Worm (Caenorhabditis elegans) whole organism, dauer: ENCODE data around the gene ceh-20.

ENCODE experiments used
- unc-62 ChIP-seq: sonication (generic microtip); optimal IDR thresholded peaks from 2 replicates; lab custom pipeline; 2017; ENCODE audit warnings: missing biosample characterization, missing genetic modification reagents, missing genetic modification characterization

Gene ceh-20

DNA sequence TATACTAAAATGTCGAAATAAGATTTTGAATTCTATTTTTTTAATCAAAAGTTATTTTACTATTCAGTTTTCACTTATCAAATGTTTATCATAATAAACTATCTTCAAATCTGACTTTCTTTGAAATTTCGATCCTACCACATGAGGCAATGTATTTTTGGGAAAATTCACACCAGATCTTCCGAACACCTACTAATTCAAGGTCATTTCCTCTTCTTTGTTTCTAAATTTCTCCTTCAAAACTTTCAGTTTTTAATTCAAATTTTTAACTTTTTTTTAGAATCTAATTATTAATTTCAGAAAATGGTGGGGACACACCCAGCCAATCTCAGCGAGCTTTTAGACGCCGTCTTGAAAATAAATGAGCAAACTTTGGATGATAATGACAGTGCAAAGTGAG is at the start of gene ceh-20:
ceh-20 (plus strand) TSS at position 301 of the 400 bp plus-strand sequence.
- TF ChIP-seq unc-62 (GFP tag; lab: Kevin White, UChicago), result no peak

DNA sequence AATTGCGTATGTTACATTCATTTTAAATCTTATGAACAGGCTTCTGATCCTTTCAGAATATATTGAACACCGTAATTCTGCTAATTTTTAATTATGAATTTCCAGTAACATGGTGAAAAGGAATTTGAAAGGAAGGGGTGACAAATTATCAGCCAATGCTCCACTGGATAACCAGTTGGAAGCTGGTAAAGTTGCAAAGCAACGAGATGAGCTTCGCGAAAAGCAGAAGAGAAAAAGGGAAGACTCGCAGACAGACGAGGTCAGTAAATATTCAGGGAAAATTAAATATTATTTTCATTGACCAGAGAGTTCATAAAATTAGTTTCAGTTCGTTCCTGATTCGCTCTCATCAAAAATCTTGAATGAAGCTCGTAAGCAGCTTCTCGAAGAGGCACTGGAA is 47.8 kb upstream of the ceh-20 start, which contains the start of gene byn-1:
byn-1 (plus strand) TSS at position 106 of the 400 bp plus-strand sequence.
- TF ChIP-seq unc-62 (GFP tag; lab: Kevin White, UChicago), result no peak

DNA sequence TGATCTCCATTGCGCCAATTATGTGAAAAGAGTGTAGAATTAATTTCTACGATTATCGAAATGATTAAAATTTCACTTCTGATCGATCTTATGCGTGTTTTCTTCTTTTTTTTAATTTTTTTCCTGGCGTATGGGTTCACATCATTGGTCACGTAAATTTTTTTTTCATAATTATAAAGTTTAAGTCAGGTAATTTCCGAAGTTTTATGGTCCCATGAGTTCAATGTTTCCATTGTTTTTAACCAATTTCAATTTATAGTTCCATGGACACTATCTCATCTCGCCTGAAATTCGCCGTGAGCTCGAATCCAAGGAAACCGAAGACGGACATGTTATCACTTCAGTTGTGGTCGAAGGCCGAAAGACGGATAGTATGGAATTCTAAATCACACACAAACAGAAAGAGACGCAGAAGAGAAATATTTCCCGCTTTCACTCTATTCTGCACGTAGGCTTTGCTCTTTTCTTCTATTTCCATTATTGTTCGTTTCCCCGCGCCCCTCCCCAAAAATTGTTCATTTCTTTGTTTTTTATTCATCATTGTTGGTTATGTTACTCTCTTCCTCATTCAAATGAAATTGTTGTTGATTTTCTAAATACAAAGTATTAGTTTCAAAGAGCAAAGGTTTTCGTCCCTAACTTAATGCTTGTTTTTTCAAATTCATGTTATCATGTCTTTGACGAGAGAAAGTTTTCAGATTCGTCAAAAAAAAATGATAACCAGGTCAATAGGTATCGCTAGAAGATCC is 44.2 kb upstream of the ceh-20 start, which contains the start of the genes F57B9.8 and coq-2:
F57B9.8 (minus strand) TSS at position 51 of the 749 bp plus-strand sequence.
coq-2 (plus strand) TSS at position 699 of the 749 bp plus-strand sequence.
- TF ChIP-seq unc-62 (GFP tag; lab: Kevin White, UChicago), result no peak

DNA sequence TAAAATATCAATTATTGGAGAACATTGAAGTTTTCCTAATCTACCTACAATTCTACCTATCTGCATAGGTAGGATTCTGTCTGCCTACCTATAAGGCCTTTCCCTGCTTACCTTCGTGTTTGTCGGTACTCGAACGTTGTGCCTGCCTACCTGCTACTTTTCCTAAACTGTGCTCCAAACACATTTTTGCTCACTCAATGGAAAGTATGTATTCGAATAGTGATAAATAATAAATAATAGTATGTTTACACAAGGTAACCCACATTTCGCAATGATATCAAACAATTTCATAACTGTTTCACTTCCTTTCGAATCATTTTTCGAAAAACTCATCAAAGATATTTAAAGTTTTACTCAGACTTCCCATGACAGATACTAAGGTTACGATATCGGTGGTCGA is 40.2 kb upstream of the ceh-20 start, which contains the start of gene F57B9.3:
F57B9.3 (plus strand) TSS at position 301 of the 400 bp plus-strand sequence.
- no peak for TF ChIP-seq unc-62 (GFP tag; lab: Kevin White, UChicago)

DNA sequence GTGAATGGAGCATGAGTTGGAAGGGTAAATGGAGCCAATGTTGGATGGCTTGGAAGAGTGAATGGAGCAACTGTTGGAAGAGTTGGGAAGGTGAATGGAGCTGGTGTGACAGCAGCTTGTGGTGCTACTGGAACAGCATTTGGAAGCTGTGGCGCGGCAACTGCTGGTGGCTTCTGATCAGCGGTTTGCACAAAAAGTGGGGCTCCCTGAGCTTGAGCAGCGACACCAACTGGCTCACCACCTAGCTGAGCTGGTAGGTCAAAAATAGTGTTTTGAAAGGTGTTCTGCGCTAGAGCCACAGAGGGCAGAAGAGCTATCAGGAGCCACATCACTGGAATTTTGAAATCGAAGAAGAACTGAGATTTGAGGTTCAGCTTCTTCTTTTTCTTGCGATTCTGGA is 34.4 kb upstream of the ceh-20 start:
- TF ChIP-seq unc-62 (GFP tag; lab: Kevin White, UChicago), result no peak

DNA sequence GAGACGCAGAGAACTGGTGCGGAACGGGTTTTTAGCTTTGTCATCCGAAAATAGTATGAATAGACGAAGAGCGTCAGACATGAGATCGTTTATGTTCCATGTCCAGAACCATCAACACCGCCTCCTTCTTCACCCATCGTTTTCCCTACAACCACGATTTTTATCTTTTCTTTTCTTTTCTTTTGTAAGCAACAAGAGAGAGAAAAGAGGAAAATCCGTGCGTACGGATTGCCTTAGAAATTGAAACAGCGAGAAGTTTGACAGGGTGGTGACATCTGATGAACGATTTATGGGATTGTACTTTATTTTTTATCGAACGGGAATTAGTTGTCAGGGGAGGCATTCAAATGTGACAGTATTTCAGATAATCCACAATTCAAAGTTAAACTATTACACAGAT is 33.9 kb upstream of the ceh-20 start, which contains the start of gene abu-13:
abu-13 (minus strand) TSS at position 152 of the 400 bp plus-strand sequence.
- TF ChIP-seq unc-62 (GFP tag; lab: Kevin White, UChicago), result no peak

DNA sequence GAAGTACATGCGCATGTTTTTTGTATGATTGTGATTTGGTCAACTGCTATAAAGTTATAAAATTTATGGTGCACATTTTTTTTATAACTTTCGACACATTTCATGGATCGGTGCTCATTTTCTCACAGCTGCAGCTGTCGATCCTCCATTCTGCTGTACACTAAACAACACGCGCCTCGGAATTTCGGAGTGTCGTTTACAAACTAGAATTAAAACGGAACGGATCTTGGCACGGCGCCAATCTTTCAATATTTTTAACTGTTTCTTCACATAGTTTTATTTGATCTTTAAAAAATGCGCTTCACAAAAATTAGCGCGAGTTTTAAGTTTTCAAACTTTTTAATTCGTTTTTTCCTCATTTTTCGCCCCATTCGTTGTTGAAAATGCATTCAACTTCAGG is 33.3 kb upstream of the ceh-20 start, which contains the start of gene let-711:
let-711 (plus strand) TSS at position 337 of the 400 bp plus-strand sequence.
- TF ChIP-seq unc-62 (GFP tag; lab: Kevin White, UChicago), result no peak

DNA sequence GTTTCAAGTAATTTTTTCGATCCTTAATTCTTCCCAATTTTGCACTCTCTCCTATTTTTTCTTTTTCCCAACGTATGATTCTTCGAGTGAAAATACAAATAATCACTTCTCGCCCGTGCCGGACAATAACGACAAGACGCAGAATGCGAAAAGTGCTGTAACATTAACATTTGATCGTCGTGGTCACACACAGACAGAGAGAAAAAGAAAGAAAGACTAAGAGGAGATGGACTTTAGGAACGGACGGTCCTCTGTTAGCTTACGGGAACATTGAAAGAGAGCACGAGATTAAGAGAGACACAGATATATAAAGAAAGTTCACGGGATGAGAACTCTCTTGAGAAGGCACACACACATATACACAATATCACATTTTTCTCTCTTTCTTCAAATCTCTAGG is 31.8 kb upstream of the ceh-20 start:
- TF ChIP-seq unc-62 (GFP tag; lab: Kevin White, UChicago), result no peak

DNA sequence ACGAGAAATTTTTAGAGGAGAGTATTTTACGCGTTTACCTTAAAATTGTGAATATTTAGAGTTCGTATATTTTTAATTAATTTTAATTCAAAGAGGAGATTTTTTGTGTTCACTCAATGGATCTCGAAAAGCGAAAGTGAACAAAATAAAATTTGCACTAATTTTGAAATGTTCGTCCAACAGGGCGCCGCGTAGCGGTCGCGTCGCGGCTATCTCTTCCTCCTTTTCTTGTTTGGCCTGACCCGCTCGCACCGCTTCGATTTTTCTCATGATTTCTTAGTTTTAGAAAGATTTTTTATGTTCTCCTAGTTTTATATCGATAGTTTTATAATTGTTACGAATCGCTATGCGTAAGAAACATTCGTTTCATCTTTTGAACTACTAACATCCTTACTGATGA is 28.2 kb upstream of the ceh-20 start:
- no peak for TF ChIP-seq unc-62 (GFP tag; lab: Kevin White, UChicago)

DNA sequence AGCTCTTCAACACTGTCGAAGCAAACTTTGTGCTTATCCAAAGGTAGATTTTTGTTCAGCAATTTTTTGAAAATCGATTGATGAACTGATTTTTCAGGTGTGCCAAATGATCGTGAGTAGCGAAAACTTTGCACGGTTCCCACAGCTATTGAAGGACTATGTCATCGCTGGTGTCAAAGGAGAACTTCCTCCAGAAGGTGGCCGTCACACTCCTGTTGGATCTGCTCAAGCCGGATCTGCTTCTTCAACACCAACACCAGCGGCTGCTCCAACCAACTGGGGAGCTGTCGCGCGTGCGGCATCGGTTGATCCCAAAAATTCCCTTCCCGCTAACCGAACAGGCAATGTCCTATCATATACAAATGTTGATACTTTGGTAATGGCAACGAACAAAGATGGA is 26.3 kb upstream of the ceh-20 start:
- no peak for TF ChIP-seq unc-62 (GFP tag; lab: Kevin White, UChicago)

DNA sequence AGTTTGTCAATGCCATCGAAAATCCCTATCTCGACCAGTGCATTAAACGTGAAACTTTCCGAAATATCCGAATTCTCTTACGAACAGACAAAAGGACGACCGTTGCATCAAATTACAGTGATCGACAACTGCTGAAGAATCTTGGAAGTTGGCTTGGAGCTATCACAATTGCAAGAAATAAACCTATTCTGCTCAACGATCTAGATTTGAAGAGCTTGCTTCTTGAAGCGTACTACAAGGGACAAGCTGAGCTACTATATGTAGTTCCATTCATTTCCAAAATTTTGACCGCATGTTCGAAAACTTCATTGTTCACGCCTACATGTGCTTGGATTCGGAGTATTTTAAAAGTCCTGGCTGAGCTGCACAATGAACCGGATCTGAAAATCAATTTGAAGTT is 25.7 kb upstream of the ceh-20 start:
- no peak for TF ChIP-seq unc-62 (GFP tag; lab: Kevin White, UChicago)

DNA sequence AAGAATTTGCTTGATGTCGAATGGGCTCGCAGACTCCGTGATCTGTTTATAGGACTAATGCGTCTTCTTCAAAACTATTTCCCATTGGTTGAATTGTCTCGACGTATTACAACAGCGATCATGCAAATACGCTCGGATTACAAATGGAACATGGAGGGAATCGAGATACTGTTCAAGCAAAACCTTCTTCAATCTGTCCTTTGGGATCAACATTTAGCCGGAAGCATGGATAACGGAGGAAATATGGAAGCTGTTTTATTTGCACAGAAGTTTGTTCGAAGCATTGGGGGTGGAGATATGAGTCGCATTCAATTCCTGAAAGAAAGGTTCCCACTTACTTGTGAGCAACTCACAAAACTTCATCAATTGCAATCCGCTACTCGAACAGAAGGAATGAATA is 23.9 kb upstream of the ceh-20 start:
- TF ChIP-seq unc-62 (GFP tag; lab: Kevin White, UChicago), result no peak

DNA sequence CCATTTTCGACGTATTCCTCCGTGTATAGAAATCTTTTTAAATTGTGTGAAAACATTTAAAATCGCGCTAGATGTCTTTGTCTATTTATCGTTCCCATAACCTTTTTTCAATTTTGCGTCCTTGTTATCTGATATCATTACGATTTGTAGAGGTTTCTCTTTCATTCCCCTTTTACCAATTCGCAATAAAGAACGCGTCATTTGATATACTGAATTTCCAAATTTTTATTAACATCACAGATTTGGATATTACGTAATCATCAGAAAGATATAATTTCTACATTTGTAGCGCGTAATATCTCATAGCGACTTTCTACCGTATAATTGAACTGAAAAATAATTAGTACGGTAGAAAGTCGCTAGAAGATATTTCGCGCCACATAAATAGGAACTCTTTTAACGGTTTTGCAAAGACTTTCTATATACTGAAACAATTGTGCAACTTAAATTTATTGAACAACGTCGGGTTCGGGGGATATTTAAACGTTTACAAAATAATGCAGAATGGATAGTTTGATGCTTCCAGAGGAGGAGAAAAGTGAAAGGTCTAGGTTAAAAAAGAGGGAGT is 20.9 kb upstream of the ceh-20 start:
- TF ChIP-seq unc-62 (GFP tag; lab: Kevin White, UChicago), result no peak

DNA sequence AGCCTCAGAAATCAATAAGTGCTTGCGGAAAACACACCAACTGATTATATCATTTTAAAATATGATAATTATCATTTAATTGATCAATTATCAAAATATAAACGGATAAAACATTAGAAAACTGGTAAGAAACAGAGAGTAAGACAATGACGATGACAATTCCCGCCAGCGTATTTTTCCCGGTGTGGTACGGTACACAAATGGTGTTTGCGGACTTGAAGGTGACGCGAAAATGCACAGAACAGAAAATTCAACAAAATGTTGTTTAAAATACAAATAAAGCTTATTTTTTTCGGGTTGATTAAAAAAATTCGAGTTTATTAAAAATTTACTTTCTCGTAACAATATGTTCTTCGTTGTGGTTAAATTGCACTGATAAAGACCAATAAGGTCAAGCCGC is 18.5 kb upstream of the ceh-20 start:
- no peak for TF ChIP-seq unc-62 (GFP tag; lab: Kevin White, UChicago)

DNA sequence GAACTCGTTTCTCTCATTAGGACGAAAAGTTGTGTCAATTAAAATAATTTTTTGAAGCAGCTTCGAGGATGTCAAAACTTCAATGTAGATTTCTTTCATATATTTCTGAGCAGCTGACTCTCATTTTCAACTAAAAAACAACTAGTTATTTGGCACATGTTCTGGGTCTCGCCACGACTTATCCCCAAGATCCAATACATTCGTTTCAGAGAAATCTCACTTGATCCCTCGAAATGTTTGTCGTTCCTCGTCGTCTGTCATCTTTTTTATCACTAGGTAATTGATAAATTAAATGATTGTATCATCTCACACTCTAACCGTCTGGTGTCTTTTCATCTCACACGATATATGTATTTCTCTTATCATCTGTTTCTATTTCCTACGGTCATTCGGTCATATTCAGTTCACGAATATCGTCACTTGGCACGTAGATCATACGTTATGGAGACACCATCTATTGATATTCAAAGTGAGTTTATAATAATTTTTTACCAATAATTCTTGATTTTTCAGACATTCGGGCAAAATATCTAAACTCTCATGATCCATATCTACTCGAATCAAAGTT is 17.7 kb upstream of the ceh-20 start, which contains the start of the genes rpn-6.1 and F57B9.1:
rpn-6.1 (minus strand) TSS at position 65 of the 568 bp plus-strand sequence.
F57B9.1 (plus strand) TSS at position 154 of the 568 bp plus-strand sequence.
- no peak for TF ChIP-seq unc-62 (GFP tag; lab: Kevin White, UChicago)

DNA sequence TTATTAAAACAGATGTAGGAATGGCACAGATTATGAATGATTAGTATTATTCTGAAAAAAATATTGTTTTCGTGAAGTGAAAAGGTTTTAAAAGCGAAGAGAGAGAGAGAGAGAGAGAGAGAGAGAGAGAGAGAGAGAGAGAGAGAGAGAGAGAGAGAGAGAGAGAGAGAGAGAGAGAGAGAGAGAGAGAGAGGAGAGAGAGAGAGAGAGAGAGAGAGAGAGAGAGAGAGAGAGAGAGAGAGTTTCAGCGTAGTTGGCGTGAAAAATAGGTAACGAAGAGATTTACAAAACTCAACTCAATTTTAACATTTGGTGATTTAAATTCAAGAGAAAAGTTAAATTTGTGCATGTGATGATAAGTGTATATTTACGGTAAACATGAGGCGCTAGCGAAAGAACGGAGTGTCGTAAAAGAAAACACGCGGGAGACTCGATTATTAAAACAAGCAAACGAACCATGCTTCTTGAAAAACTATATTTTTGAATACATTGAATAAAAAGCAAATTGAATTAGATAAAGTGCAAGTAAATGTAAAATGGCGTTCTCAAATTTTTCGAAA is 11.5 kb upstream of the ceh-20 start, which contains the start of gene panl-2:
panl-2 (minus strand) TSS at position 51 of the 560 bp plus-strand sequence.
- no peak for TF ChIP-seq unc-62 (GFP tag; lab: Kevin White, UChicago)
